Fruit fly (Drosophila melanogaster) whole organism, embryonic: ENCODE measurements around the gene CG8420.

Experiments used
- ATbp ChIP-seq: fragments of 200-800 bp; sonication (Bioruptor generic); optimal IDR thresholded peaks from 2 replicates; lab custom pipeline; 2017; ENCODE audit warnings: missing biosample characterization, mild to moderate bottlenecking, missing genetic modification characterization, missing genetic modification reagents
- Ada2b ChIP-seq: fragments of 200-800 bp; sonication (Bioruptor generic); IDR thresholded peaks from 2 replicates; pipeline ENCODE4 v1.3.6; 2022; ENCODE audit warnings: missing biosample characterization, missing genetic modification characterization
- Awh ChIP-seq: fragments of 200-800 bp; sonication (Bioruptor generic); IDR thresholded peaks from 2 replicates; pipeline ENCODE4, ENCODE4 v1.3.6; 2022; ENCODE audit warnings: missing biosample characterization, missing genetic modification characterization
- CG10366 ChIP-seq: fragments of 200-800 bp; sonication (Bioruptor generic); IDR thresholded peaks from 2 replicates; pipeline ENCODE4 v1.3.6; 2022; ENCODE audit warnings: missing biosample characterization, missing genetic modification characterization
- CG10654 ChIP-seq: fragments of 200-800 bp; sonication (Bioruptor generic); optimal IDR thresholded peaks from 2 replicates; lab custom pipeline; 2016; ENCODE audit warnings: missing biosample characterization, missing genetic modification characterization
- CG11695 ChIP-seq: fragments of 200-800 bp; sonication (Bioruptor generic); IDR thresholded peaks from 3 replicates; pipeline ENCODE4 v1.3.6; 2022; ENCODE audit warnings: missing biosample characterization, missing genetic modification characterization
- CG1233 ChIP-seq: fragments of 200-800 bp; sonication (Bioruptor generic); optimal IDR thresholded peaks from 4 replicates; lab custom pipeline; 2018; ENCODE audit warnings: missing biosample characterization, mild to moderate bottlenecking, missing genetic modification characterization
- CG15696 ChIP-seq: fragments of 200-800 bp; sonication (Bioruptor generic); optimal IDR thresholded peaks from 2 replicates; lab custom pipeline; 2019; ENCODE audit warnings: missing biosample characterization, mild to moderate bottlenecking, missing genetic modification characterization, moderate library complexity
- CG17328 ChIP-seq: fragments of 200-800 bp; sonication (Bioruptor generic); IDR thresholded peaks from 2 replicates; pipeline ENCODE4 v1.3.6; 2022; ENCODE audit warnings: missing biosample characterization, missing genetic modification characterization
- CG2875 ChIP-seq: fragments of 200-800 bp; sonication (Bioruptor generic); optimal IDR thresholded peaks from 2 replicates; lab custom pipeline; 2017; ENCODE audit warnings: missing biosample characterization, mild to moderate bottlenecking, missing genetic modification characterization, missing genetic modification reagents
- CG30431 ChIP-seq: fragments of 200-800 bp; sonication (Bioruptor generic); optimal IDR thresholded peaks from 2 replicates; lab custom pipeline; 2017; ENCODE audit warnings: missing biosample characterization, missing genetic modification characterization
- CG31388 ChIP-seq: fragments of 200-800 bp; sonication (Bioruptor generic); optimal IDR thresholded peaks from 2 replicates; lab custom pipeline; 2016; ENCODE audit warnings: missing biosample characterization, missing genetic modification characterization
- CG32532 ChIP-seq: fragments of 200-800 bp; sonication (Bioruptor generic); IDR thresholded peaks from 2 replicates; pipeline ENCODE4 v1.3.6; 2022; ENCODE audit warnings: missing biosample characterization, missing genetic modification characterization
- CG32767 ChIP-seq: fragments of 200-800 bp; sonication (Bioruptor generic); IDR thresholded peaks from 2 replicates; pipeline ENCODE4 v1.3.6; 2022; ENCODE audit warnings: missing biosample characterization, missing genetic modification characterization
- CG3407 ChIP-seq: fragments of 200-800 bp; sonication (Bioruptor generic); optimal IDR thresholded peaks from 2 replicates; lab custom pipeline; 2018; ENCODE audit warnings: missing biosample characterization, mild to moderate bottlenecking, missing genetic modification characterization
- CG3838 ChIP-seq: fragments of 200-800 bp; sonication (Bioruptor generic); optimal IDR thresholded peaks from 3 replicates; lab custom pipeline; 2016; ENCODE audit warnings: missing biosample characterization, missing genetic modification characterization
- CG4820 ChIP-seq: fragments of 200-800 bp; sonication (Bioruptor generic); optimal IDR thresholded peaks from 3 replicates; lab custom pipeline; 2016; ENCODE audit warnings: missing biosample characterization, missing genetic modification characterization
- CG5180 ChIP-seq: fragments of 200-800 bp; sonication (Bioruptor generic); optimal IDR thresholded peaks from 3 replicates; lab custom pipeline; 2017; ENCODE audit warnings: missing biosample characterization, missing genetic modification characterization, mild to moderate bottlenecking, moderate library complexity, missing genetic modification reagents
- CG6254 ChIP-seq: fragments of 200-800 bp; sonication (Bioruptor generic); optimal IDR thresholded peaks from 3 replicates; lab custom pipeline; 2017; ENCODE audit warnings: mild to moderate bottlenecking, missing biosample characterization, missing genetic modification reagents, missing genetic modification characterization
- CG9215 ChIP-seq: fragments of 200-800 bp; sonication (Bioruptor generic); IDR thresholded peaks from 2 replicates; pipeline ENCODE4 v1.3.6; 2022; ENCODE audit warnings: missing biosample characterization, missing genetic modification characterization
- D19A ChIP-seq: fragments of 200-800 bp; optimal IDR thresholded peaks from 3 replicates; lab custom pipeline; 2019; ENCODE audit warnings: missing biosample characterization, mild to moderate bottlenecking, missing genetic modification characterization, moderate library complexity
- Dll ChIP-seq: fragments of 200-800 bp; sonication (Bioruptor generic); IDR thresholded peaks from 4 replicates; pipeline ENCODE4 v1.3.6; 2022; ENCODE audit warnings: missing biosample characterization, missing genetic modification characterization; ENCODE audit not compliant: partially characterized antibody
- Drgx ChIP-seq: fragments of 200-800 bp; sonication (Bioruptor generic); IDR thresholded peaks from 2 replicates; pipeline ENCODE4 v1.3.6; 2022; ENCODE audit warnings: missing biosample characterization, missing genetic modification characterization
- Ets65A ChIP-seq: fragments of 200-800 bp; sonication (Bioruptor generic); peaks from one replicate; lab custom pipeline; 2016; ENCODE audit warnings: missing biosample characterization, missing genetic modification characterization
- H2.0 ChIP-seq: fragments of 200-800 bp; sonication (Bioruptor generic); IDR thresholded peaks from 2 replicates; pipeline ENCODE4 v1.3.6; 2022; ENCODE audit warnings: missing biosample characterization, missing genetic modification characterization
- Hr51 ChIP-seq, 2 experiments: fragments of 200-800 bp; sonication (Bioruptor generic); optimal IDR thresholded peaks; 2 replicates in 1 of 2; 3 replicates in 1 of 2; lab custom pipeline; 2016 to 2018; ENCODE audit warnings: missing biosample characterization in 2 of 2, missing genetic modification characterization in 2 of 2, mild to moderate bottlenecking in 1 of 2, moderate library complexity in 1 of 2
- NC2β ChIP-seq: fragments of 200-800 bp; sonication (Bioruptor generic); optimal IDR thresholded peaks from 2 replicates; lab custom pipeline; 2016; ENCODE audit warnings: missing biosample characterization, missing genetic modification characterization
- Neu2 ChIP-seq: fragments of 200-800 bp; sonication (Bioruptor generic); optimal IDR thresholded peaks from 3 replicates; lab custom pipeline; 2016; ENCODE audit warnings: missing biosample characterization, missing genetic modification characterization, borderline replicate concordance
- Nf-YA ChIP-seq: fragments of 200-800 bp; sonication (Bioruptor generic); IDR thresholded peaks from 2 replicates; pipeline ENCODE4 v1.3.6; 2022; ENCODE audit warnings: missing biosample characterization, missing genetic modification characterization
- Nf-YB ChIP-seq: fragments of 200-800 bp; sonication (Bioruptor generic); optimal IDR thresholded peaks from 3 replicates; lab custom pipeline; 2019; ENCODE audit warnings: missing biosample characterization, mild to moderate bottlenecking, missing genetic modification characterization, moderate library complexity
- PHDP ChIP-seq: fragments of 200-800 bp; sonication (Bioruptor generic); optimal IDR thresholded peaks from 3 replicates; lab custom pipeline; 2018; ENCODE audit warnings: missing biosample characterization, mild to moderate bottlenecking, missing genetic modification characterization, moderate library complexity
- Rfx ChIP-seq: fragments of 200-800 bp; sonication (Bioruptor generic); IDR thresholded peaks from 2 replicates; pipeline ENCODE4 v1.3.6; 2022; ENCODE audit warnings: missing biosample characterization, missing genetic modification characterization
- Scr ChIP-seq: fragments of 200-800 bp; sonication (Bioruptor generic); IDR thresholded peaks from 2 replicates; pipeline ENCODE4 v1.3.6; 2022; ENCODE audit warnings: missing biosample characterization, missing genetic modification characterization; ENCODE audit not compliant: partially characterized antibody
- Sox100B ChIP-seq: fragments of 200-800 bp; sonication (Bioruptor generic); optimal IDR thresholded peaks from 3 replicates; lab custom pipeline; 2018; ENCODE audit warnings: missing biosample characterization, mild to moderate bottlenecking, missing genetic modification characterization
- Sry-δ ChIP-seq: fragments of 200-800 bp; sonication (Bioruptor generic); optimal IDR thresholded peaks from 2 replicates; lab custom pipeline; 2016; ENCODE audit warnings: missing biosample characterization, missing genetic modification characterization
- TFAM ChIP-seq: fragments of 200-800 bp; sonication (Bioruptor generic); optimal IDR thresholded peaks from 2 replicates; lab custom pipeline; 2017; ENCODE audit warnings: missing biosample characterization, missing genetic modification characterization, inconsistent platforms
- Xrp1 ChIP-seq: fragments of 200-800 bp; sonication (Bioruptor generic); IDR thresholded peaks from 2 replicates; pipeline ENCODE4 v1.3.6; 2022; ENCODE audit warnings: missing biosample characterization, missing genetic modification characterization
- al ChIP-seq: fragments of 200-800 bp; sonication (Bioruptor generic); IDR thresholded peaks from 2 replicates; pipeline ENCODE4 v1.3.6; 2022; ENCODE audit warnings: missing biosample characterization, missing genetic modification characterization
- ap ChIP-seq: fragments of 200-800 bp; sonication (Bioruptor generic); IDR thresholded peaks from 2 replicates; pipeline ENCODE4 v1.3.6; 2022; ENCODE audit warnings: missing biosample characterization, missing genetic modification characterization
- bcd ChIP-seq: fragments of 200-800 bp; sonication (Bioruptor generic); optimal IDR thresholded peaks from 2 replicates; lab custom pipeline; 2017; ENCODE audit warnings: missing biosample characterization, mild to moderate bottlenecking, missing genetic modification characterization
- br ChIP-seq: fragments of >200 bp; optimal IDR thresholded peaks from 2 replicates; lab custom pipeline; 2017
- disco-r ChIP-seq: fragments of 200-800 bp; sonication (Bioruptor generic); optimal IDR thresholded peaks from 2 replicates; lab custom pipeline; 2016; ENCODE audit warnings: missing biosample characterization, missing genetic modification characterization
- gce ChIP-seq: fragments of 200-800 bp; sonication (Bioruptor generic); IDR thresholded peaks from 3 replicates; pipeline ENCODE4 v1.3.6; 2022; ENCODE audit warnings: missing biosample characterization, missing genetic modification characterization
- lbe ChIP-seq: fragments of 200-800 bp; sonication (Bioruptor generic); optimal IDR thresholded peaks from 2 replicates; lab custom pipeline; 2016; ENCODE audit warnings: missing biosample characterization, mild to moderate bottlenecking, missing genetic modification characterization
- nom ChIP-seq: fragments of 200-800 bp; sonication (Bioruptor generic); optimal IDR thresholded peaks from 2 replicates; lab custom pipeline; 2017; ENCODE audit warnings: missing biosample characterization, missing genetic modification characterization, mild to moderate bottlenecking, moderate library complexity, missing genetic modification reagents
- pzg ChIP-seq: fragments of 200-800 bp; sonication (Bioruptor generic); optimal IDR thresholded peaks from 3 replicates; lab custom pipeline; 2018; ENCODE audit warnings: missing biosample characterization, mild to moderate bottlenecking, missing genetic modification characterization, moderate library complexity
- ranshi ChIP-seq: fragments of 200-800 bp; sonication (Bioruptor generic); IDR thresholded peaks from 2 replicates; pipeline ENCODE4 v1.3.6; 2022; ENCODE audit warnings: missing biosample characterization, missing genetic modification characterization
- row ChIP-seq: fragments of 200-800 bp; sonication (Bioruptor generic); IDR thresholded peaks from 3 replicates; pipeline ENCODE4 v1.3.6; 2022; ENCODE audit warnings: missing biosample characterization, missing genetic modification characterization
- sqz ChIP-seq: fragments of 200-800 bp; sonication (Bioruptor generic); optimal IDR thresholded peaks from 3 replicates; lab custom pipeline; 2018; ENCODE audit warnings: missing biosample characterization, mild to moderate bottlenecking, missing genetic modification characterization
- sr ChIP-seq: fragments of 200-800 bp; sonication (Bioruptor generic); IDR thresholded peaks from 3 replicates; pipeline ENCODE4 v1.3.6; 2022; ENCODE audit warnings: missing biosample characterization, missing genetic modification characterization
- ttk ChIP-seq: fragments of 200-800 bp; sonication (Bioruptor generic); IDR thresholded peaks from 2 replicates; pipeline ENCODE4 v2.1.2; 2022; ENCODE audit warnings: missing biosample characterization, missing genetic modification characterization

CG8420 gene

dm6 chr3R:9250868-9251267 is 4.4 kb downstream of the CG8420 start (continued):
- TF ChIP-seq bcd (GFP tag; lab: Kevin White, UChicago) (no peak), CG11695 (GFP tag; lab: Robert Waterston, UW) (0 out of 3 replicates have a peak, but pooled peaks have one; percentile 25), Awh (GFP tag; lab: Robert Waterston, UW) (0 out of 2 replicates have a peak, but pooled peaks have one; percentile 45), ap (GFP tag; lab: Robert Waterston, UW) (peak; percentile 39), row (GFP tag; lab: Robert Waterston, UW) (peak; percentile 53), Ada2b (GFP tag; lab: Robert Waterston, UW) (peak; percentile 30; the same call in 1 of the 2 replicates), CG1233 (GFP tag; lab: Kevin White, UChicago) (no peak), CG10654 (peak; percentile 0), nom (GFP tag; lab: Kevin White, UChicago) (no peak), ranshi (peak; percentile 42; the same call in 1 of the 2 replicates), Sox100B (GFP tag; lab: Kevin White, UChicago) (no peak), lbe (peak; percentile 74), H2.0 (GFP tag; lab: Robert Waterston, UW) (no peak), CG4820 (GFP tag; lab: Kevin White, UChicago) (peak; percentile 22), CG17328 (GFP tag; lab: Robert Waterston, UW) (peak; percentile 70), TFAM (GFP tag; lab: Kevin White, UChicago) (no peak), CG32532 (0 out of 2 replicates have a peak, but pooled peaks have one; percentile 20), al (GFP tag; lab: Robert Waterston, UW) (no peak), disco-r (GFP tag; lab: Kevin White, UChicago) (no peak), CG32767 (0 out of 2 replicates have a peak, but pooled peaks have one; percentile 17), sr (no peak), Xrp1 (GFP tag; lab: Robert Waterston, UW) (peak; percentile 66), sqz (GFP tag; lab: Kevin White, UChicago) (no peak), gce (GFP tag; lab: Robert Waterston, UW) (peak; percentile 36; the same call in 1 of the 3 replicates), CG5180 (GFP tag; lab: Kevin White, UChicago) (no peak), Nf-YB (GFP tag; lab: Kevin White, UChicago) (no peak), D19A (no peak), Neu2 (no peak), Sry-δ (GFP tag; lab: Kevin White, UChicago) (no peak), Dll (GFP tag; lab: Robert Waterston, UW) (no peak), PHDP (tag; lab: Kevin White, UChicago) (no peak), Rfx (GFP tag; lab: Robert Waterston, UW) (0 out of 2 replicates have a peak, but pooled peaks have one; percentile 22), br (lab: Kevin White, UChicago) (no peak), pzg (no peak), CG9215 (GFP tag; lab: Robert Waterston, UW) (0 out of 2 replicates have a peak, but pooled peaks have one; percentile 14), CG10366 (GFP tag; lab: Robert Waterston, UW) (no peak; the same call in 1 of the 2 replicates), NC2β (GFP tag; lab: Kevin White, UChicago) (no peak), Scr (GFP tag; lab: Robert Waterston, UW) (no peak), CG15696 (tag; lab: Kevin White, UChicago) (no peak), Hr51 (GFP tag; optimal IDR thresholded peaks at IDR 0.05; lab: Kevin White, UChicago) (no peak), CG3407 (no peak), ttk (GFP tag; lab: Robert Waterston, UW) (0 out of 2 replicates have a peak, but pooled peaks have one; percentile 24), CG3838 (no peak), CG31388 (GFP tag; lab: Kevin White, UChicago) (no peak), CG2875 (GFP tag; lab: Kevin White, UChicago) (peak; percentile 27), CG30431 (GFP tag; lab: Kevin White, UChicago) (peak; percentile 35), CG6254 (GFP tag; lab: Kevin White, UChicago) (no peak), ATbp (GFP tag; lab: Kevin White, UChicago) (no peak), Drgx (GFP tag; lab: Robert Waterston, UW) (peak; percentile 84), Nf-YA (GFP tag; lab: Robert Waterston, UW) (peak; percentile 34; the same call in 1 of the 2 replicates), Ets65A (GFP tag; lab: Kevin White, UChicago) (no peak)
